Fruit fly (Drosophila melanogaster) whole organism, adult: ENCODE results near the gene CG10086.
A peak's percentile ranks its signal among the peaks of the same experiment; 100 is the strongest.

Source experiments
- CG11617 ChIP-seq: fragments of 200-800 bp; sonication (Bioruptor generic); optimal IDR thresholded peaks from 2 replicates; lab custom pipeline; 2017; ENCODE audit warnings: mild to moderate bottlenecking, missing biosample characterization, missing genetic modification reagents, missing genetic modification characterization
- CG12768 ChIP-seq: fragments of 200-800 bp; sonication (Bioruptor generic); optimal IDR thresholded peaks from 2 replicates; lab custom pipeline; 2017; ENCODE audit warnings: missing biosample characterization, missing genetic modification characterization, mild to moderate bottlenecking, moderate library complexity, missing genetic modification reagents
- CG14711 ChIP-seq: fragments of 200-800 bp; sonication (Bioruptor generic); optimal IDR thresholded peaks from 2 replicates; lab custom pipeline; 2018; ENCODE audit warnings: missing biosample characterization, mild to moderate bottlenecking, missing genetic modification characterization, moderate library complexity
- CG1620 ChIP-seq: fragments of 200-800 bp; sonication (Bioruptor generic); optimal IDR thresholded peaks from 2 replicates; lab custom pipeline; 2016; ENCODE audit warnings: missing biosample characterization, missing genetic modification characterization
- CG33017 ChIP-seq: fragments of 200-800 bp; sonication (Bioruptor generic); optimal IDR thresholded peaks from 2 replicates; lab custom pipeline; 2018; ENCODE audit warnings: missing biosample characterization, mild to moderate bottlenecking, missing genetic modification characterization, moderate library complexity
- CG5204 ChIP-seq: fragments of 200-800 bp; sonication (Bioruptor generic); optimal IDR thresholded peaks from 2 replicates; lab custom pipeline; 2016; ENCODE audit warnings: missing biosample characterization, missing genetic modification characterization
- CG7045 ChIP-seq: fragments of 200-800 bp; sonication (Bioruptor generic); optimal IDR thresholded peaks from 2 replicates; lab custom pipeline; 2017; ENCODE audit warnings: missing biosample characterization, mild to moderate bottlenecking, missing genetic modification characterization
- CG7101 ChIP-seq: fragments of 200-800 bp; sonication (Bioruptor generic); optimal IDR thresholded peaks from 2 replicates; lab custom pipeline; 2018; ENCODE audit warnings: missing biosample characterization, mild to moderate bottlenecking, missing genetic modification characterization, moderate library complexity
- Clk ChIP-seq: fragments of 200-800 bp; sonication (Bioruptor generic); optimal IDR thresholded peaks from 2 replicates; lab custom pipeline; 2017; ENCODE audit warnings: missing biosample characterization, missing genetic modification characterization
- Crg-1 ChIP-seq: fragments of 200-800 bp; sonication (Bioruptor generic); optimal IDR thresholded peaks from 2 replicates; lab custom pipeline; 2016; ENCODE audit warnings: missing biosample characterization, missing genetic modification characterization
- Hr96 ChIP-seq: fragments of 200-800 bp; sonication (Bioruptor generic); optimal IDR thresholded peaks from 2 replicates; lab custom pipeline; 2016; ENCODE audit warnings: missing biosample characterization, missing genetic modification characterization
- Mnt ChIP-seq: fragments of 200-800 bp; sonication (Bioruptor generic); optimal IDR thresholded peaks from 2 replicates; lab custom pipeline; 2016; ENCODE audit warnings: missing biosample characterization, mild to moderate bottlenecking, missing genetic modification characterization
- bab1 ChIP-seq: fragments of 200-800 bp; sonication (Bioruptor generic); optimal IDR thresholded peaks from 3 replicates; lab custom pipeline; 2019; ENCODE audit warnings: missing biosample characterization, mild to moderate bottlenecking, missing genetic modification characterization, moderate library complexity
- cic ChIP-seq: fragments of 200-800 bp; sonication (Bioruptor generic); optimal IDR thresholded peaks from 2 replicates; lab custom pipeline; 2017; ENCODE audit warnings: missing biosample characterization, mild to moderate bottlenecking, missing genetic modification characterization, moderate library complexity
- cnc ChIP-seq, 2 experiments: fragments of >200 bp; optimal IDR thresholded peaks; 2 replicates each; lab custom pipeline; 2017
- kay ChIP-seq: fragments of 200-800 bp; sonication (Bioruptor generic); peaks from one replicate; lab custom pipeline; 2016; ENCODE audit warnings: missing biosample characterization, missing genetic modification characterization, borderline replicate concordance
- ovo ChIP-seq: fragments of 200-800 bp; sonication (Bioruptor generic); optimal IDR thresholded peaks from 2 replicates; lab custom pipeline; 2016; ENCODE audit warnings: missing biosample characterization, missing genetic modification characterization
- pad ChIP-seq: fragments of 200-800 bp; sonication (Bioruptor generic); optimal IDR thresholded peaks from 3 replicates; lab custom pipeline; 2017; ENCODE audit warnings: missing biosample characterization, missing genetic modification characterization, mild to moderate bottlenecking, moderate library complexity, missing genetic modification reagents
- tj ChIP-seq: fragments of 200-800 bp; sonication (Bioruptor generic); optimal IDR thresholded peaks from 3 replicates; lab custom pipeline; 2017; ENCODE audit warnings: missing biosample characterization, mild to moderate bottlenecking, missing genetic modification characterization, moderate library complexity
- toe ChIP-seq: fragments of 200-800 bp; sonication (Bioruptor generic); optimal IDR thresholded peaks from 2 replicates; lab custom pipeline; 2016; ENCODE audit warnings: missing biosample characterization, missing genetic modification characterization

Gene CG10086

DNA sequence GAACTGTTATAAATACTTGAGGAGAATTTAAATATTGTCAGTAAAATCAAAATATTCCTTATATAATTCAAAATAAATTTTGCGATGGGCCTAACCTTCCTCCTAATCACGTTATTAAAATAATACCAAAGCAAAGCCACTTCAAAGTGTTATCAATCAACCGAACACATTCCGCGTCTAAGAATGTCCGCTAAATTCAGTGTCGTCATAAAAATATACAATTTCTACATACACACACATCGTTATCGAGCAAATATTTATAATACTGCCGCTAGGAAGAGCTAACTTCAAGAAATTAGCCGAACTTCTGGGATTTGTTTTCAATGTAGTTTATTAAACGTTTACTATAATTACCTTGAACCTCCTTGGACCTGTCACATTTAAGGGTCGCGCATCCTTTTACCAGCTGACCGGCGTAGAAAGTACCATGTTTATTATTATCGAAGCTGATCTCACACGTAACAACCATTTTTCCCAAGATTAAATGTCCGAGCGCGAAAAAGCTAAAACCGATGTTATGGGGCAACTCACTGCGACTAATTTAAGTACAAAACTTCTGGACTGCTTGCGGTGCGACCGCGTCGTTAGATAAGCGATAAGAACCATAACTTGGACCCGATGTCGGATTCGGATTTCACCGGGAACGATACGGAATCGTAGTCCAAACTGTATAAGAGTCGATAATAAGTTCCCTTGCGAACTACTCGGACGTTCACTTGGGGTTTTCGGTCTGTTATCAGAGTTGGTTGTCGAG lies 7.3 kb upstream of the CG10086 start, which contains the start of gene CG18747:
CG18747 (minus strand) TSS at position 514 of the 754 bp plus-strand sequence.
- TF ChIP-seq kay (peak; percentile 87), ovo (GFP tag; lab: Kevin White, UChicago) (no peak), Mnt (GFP tag; lab: Kevin White, UChicago) (peak; percentile 46), CG12768 (GFP tag; lab: Kevin White, UChicago) (peak; percentile 14), CG33017 (tag; lab: Kevin White, UChicago) (no peak), bab1 (GFP tag; lab: Kevin White, UChicago) (no peak), Hr96 (GFP tag; lab: Kevin White, UChicago) (no peak)

DNA sequence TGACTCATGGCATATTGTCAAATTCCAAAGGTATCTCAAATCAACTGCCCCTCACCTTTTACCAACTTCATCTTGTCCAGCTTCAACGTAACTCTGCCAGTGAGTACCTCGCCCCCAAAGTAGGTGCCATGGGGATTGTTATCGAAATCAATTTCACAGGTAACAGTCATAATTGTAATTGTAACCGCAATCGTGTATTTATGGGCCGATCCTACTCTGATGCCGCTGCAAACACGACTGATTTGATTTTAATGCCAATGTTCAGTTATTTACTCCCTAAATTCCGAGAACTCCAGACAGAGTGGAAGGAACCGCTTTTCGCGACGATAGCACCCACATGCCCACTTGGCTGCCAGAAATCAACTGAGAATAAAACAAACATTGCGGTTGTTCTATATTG lies 4.6 kb upstream of the CG10086 start, which contains the start of gene CG18745:
CG18745 (minus strand) TSS at position 336 of the 400 bp plus-strand sequence.
- TF ChIP-seq CG14711 (tag; lab: Kevin White, UChicago) (no peak), CG7101 (no peak), pad (GFP tag; lab: Kevin White, UChicago) (no peak), cic (GFP tag; lab: Kevin White, UChicago) (peak; percentile 46), CG5204 (GFP tag; lab: Kevin White, UChicago) (no peak), kay (peak; percentile 51), Hr96 (GFP tag; lab: Kevin White, UChicago) (no peak), bab1 (GFP tag; lab: Kevin White, UChicago) (no peak), CG12768 (GFP tag; lab: Kevin White, UChicago) (no peak), toe (GFP tag; lab: Kevin White, UChicago) (no peak), Crg-1 (GFP tag; lab: Kevin White, UChicago) (no peak), tj (GFP tag; lab: Kevin White, UChicago) (no peak), cnc (optimal IDR thresholded peaks at IDR 0.05; lab: Kevin White, UChicago) (no peak), CG1620 (GFP tag; lab: Kevin White, UChicago) (no peak), Clk (GFP tag; lab: Kevin White, UChicago) (no peak), CG11617 (GFP tag; lab: Kevin White, UChicago) (no peak), CG7045 (GFP tag; lab: Kevin White, UChicago) (no peak), ovo (GFP tag; lab: Kevin White, UChicago) (no peak), Mnt (GFP tag; lab: Kevin White, UChicago) (peak; percentile 59), CG33017 (tag; lab: Kevin White, UChicago) (no peak)

DNA sequence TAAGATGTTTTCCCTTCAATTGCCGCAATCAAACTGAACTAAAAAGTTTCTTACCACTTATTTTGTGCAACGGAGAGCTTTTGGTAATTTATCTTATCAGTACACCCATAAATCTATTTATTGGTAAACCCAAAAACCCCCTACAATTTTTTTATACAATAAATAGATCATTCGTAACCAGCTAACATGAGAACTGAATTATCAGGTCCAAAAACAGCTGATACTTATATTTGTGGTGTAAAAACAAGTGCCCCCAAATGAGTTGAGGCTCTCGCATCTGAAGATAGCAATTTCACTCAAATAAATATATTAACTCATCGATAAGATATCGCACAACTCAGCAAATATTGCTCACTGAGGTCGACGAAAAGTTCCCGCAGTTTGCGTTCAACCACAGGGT lies 2.5 kb upstream of the CG10086 start, which contains the start of gene CG18748:
CG18748 (minus strand) TSS at position 25 of the 400 bp plus-strand sequence.
- peak; percentile 8 for TF ChIP-seq CG5204 (GFP tag; lab: Kevin White, UChicago)
- TF ChIP-seq ovo (GFP tag; lab: Kevin White, UChicago): no peak
- TF ChIP-seq Mnt (GFP tag; lab: Kevin White, UChicago): peak; percentile 5
- no peak for TF ChIP-seq bab1 (GFP tag; lab: Kevin White, UChicago)
- peak; percentile 27 for TF ChIP-seq kay
- peak; percentile 65 for TF ChIP-seq cic (GFP tag; lab: Kevin White, UChicago)
- no peak for TF ChIP-seq CG7101
- peak; percentile 0 for TF ChIP-seq CG11617 (GFP tag; lab: Kevin White, UChicago)
- TF ChIP-seq cnc (optimal IDR thresholded peaks at IDR 0.05; lab: Kevin White, UChicago): no peak

DNA sequence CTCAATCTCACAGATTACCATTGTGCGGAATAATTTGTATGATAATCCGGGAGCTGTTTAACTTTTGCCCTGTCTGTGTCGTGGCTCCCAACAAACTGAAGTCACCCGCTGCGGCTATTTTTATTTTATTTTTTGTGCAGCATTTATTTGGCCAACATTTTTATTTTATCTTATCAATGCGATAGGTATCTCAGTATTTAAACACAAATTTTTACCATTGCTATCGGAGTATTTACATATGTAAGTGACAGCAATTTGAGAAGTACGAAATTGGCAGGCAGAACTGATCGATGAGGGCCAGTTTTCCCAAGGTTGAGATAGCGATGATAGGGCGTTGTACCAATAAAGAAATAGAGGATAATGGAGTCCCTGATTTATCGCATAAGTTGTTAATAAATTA lies 346 bp upstream of the CG10086 start, which contains the start of gene CG18746:
CG18746 (minus strand) TSS at position 101 of the 400 bp plus-strand sequence.
- TF ChIP-seq CG1620 (GFP tag; lab: Kevin White, UChicago) (no peak), Hr96 (GFP tag; lab: Kevin White, UChicago) (no peak), Clk (GFP tag; lab: Kevin White, UChicago) (no peak), kay (no peak), CG7101 (no peak), CG33017 (tag; lab: Kevin White, UChicago) (no peak), Crg-1 (GFP tag; lab: Kevin White, UChicago) (no peak), tj (GFP tag; lab: Kevin White, UChicago) (no peak), toe (GFP tag; lab: Kevin White, UChicago) (no peak), ovo (GFP tag; lab: Kevin White, UChicago) (no peak), CG11617 (GFP tag; lab: Kevin White, UChicago) (no peak), CG5204 (GFP tag; lab: Kevin White, UChicago) (no peak), CG14711 (tag; lab: Kevin White, UChicago) (no peak), pad (GFP tag; lab: Kevin White, UChicago) (no peak), CG7045 (GFP tag; lab: Kevin White, UChicago) (no peak), bab1 (GFP tag; lab: Kevin White, UChicago) (no peak), CG12768 (GFP tag; lab: Kevin White, UChicago) (no peak)

DNA sequence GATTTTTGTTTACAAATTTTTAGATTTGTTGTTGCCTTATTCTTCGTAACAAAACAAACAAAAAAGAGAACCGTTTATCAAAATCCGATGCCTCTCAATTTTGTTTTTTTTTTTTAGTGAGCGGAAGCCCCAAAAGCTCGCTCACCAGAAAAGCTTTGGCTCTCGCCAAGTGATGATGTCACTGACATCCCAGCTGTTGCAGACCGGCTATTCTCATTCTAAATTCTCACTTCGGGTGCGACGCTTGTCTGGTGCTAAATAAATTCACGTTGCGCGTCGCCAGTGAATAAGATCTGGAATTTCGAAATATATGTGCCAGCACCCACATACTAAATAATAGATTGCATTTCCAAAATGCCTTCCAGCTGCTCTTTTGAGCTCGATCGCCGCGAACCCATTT lies 3.4 kb downstream of the CG10086 start, which contains the start of gene CG2641:
CG2641 (plus strand) TSS at position 215 of the 400 bp plus-strand sequence.
- TF ChIP-seq tj (GFP tag; lab: Kevin White, UChicago) (peak; percentile 62), CG11617 (GFP tag; lab: Kevin White, UChicago) (peak; percentile 73), Clk (GFP tag; lab: Kevin White, UChicago) (no peak), CG7045 (GFP tag; lab: Kevin White, UChicago) (peak; percentile 73), Hr96 (GFP tag; lab: Kevin White, UChicago) (peak; percentile 31), Crg-1 (GFP tag; lab: Kevin White, UChicago) (no peak), kay (peak; percentile 98), CG33017 (tag; lab: Kevin White, UChicago) (peak; percentile 85), CG12768 (GFP tag; lab: Kevin White, UChicago) (peak; percentile 78), pad (GFP tag; lab: Kevin White, UChicago) (no peak), CG1620 (GFP tag; lab: Kevin White, UChicago) (no peak), CG5204 (GFP tag; lab: Kevin White, UChicago) (peak; percentile 19), toe (GFP tag; lab: Kevin White, UChicago) (peak; percentile 45), bab1 (GFP tag; lab: Kevin White, UChicago) (peak; percentile 21), Mnt (GFP tag; lab: Kevin White, UChicago) (peak; percentile 26), CG7101 (peak; percentile 48), CG14711 (tag; lab: Kevin White, UChicago) (no peak), cnc (optimal IDR thresholded peaks at IDR 0.05; lab: Kevin White, UChicago) (no peak), cic (GFP tag; lab: Kevin White, UChicago) (peak; percentile 81), ovo (GFP tag; lab: Kevin White, UChicago) (peak; percentile 36)
